Fruit fly (Drosophila melanogaster): ENCODE results near the gene CG5011.

DNA sequence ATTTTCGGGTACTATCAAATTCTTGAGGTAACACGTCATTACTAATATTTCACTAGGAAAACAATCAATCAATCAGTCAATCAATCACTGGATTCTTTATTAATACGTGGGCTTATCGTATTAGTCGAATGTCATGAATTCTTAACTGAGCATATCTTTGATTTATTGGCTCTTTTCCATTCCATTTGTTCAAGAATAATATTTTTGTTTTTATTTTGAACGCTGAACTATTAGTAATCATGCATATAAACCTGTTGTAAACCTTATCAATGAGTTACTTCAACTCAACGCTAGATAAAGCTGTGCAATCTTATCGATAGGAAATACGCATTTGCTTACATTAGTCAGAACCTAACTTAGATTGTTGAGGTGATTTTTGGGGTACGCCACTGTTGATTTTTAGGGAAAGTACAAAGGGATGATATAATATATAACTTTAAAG lies 946 bp downstream of the CG5011 start:
- TF ChIP-seq Blimp-1 (GFP tag; optimal IDR thresholded peaks at IDR 0.05) (no peak), slbo (GFP tag; IDR thresholded peaks at IDR 0.05) (no peak), Ada2b (GFP tag; IDR thresholded peaks at IDR 0.05) (no peak), Dref (GFP tag; IDR thresholded peaks at IDR 0.05) (no peak), so (GFP tag; IDR thresholded peaks at IDR 0.05) (no peak)

Data from whole organism, embryonic.